Fruit fly (Drosophila melanogaster) whole organism, embryonic: ENCODE data around the gene CG46460.

Experiments
- CG10543 ChIP-seq: fragments of 200-800 bp; sonication (Bioruptor generic); optimal IDR thresholded peaks from 3 replicates; lab custom pipeline; 2017; ENCODE audit warnings: missing biosample characterization, mild to moderate bottlenecking, missing genetic modification characterization, moderate library complexity
- CG10979 ChIP-seq: fragments of 200-800 bp; sonication (Bioruptor generic); optimal IDR thresholded peaks from 2 replicates; lab custom pipeline; 2018; ENCODE audit warnings: missing biosample characterization, mild to moderate bottlenecking, missing genetic modification characterization, moderate library complexity
- CG12769 ChIP-seq: fragments of 200-800 bp; sonication (Bioruptor generic); optimal IDR thresholded peaks from 2 replicates; lab custom pipeline; 2019; ENCODE audit warnings: missing biosample characterization, mild to moderate bottlenecking, missing genetic modification characterization, moderate library complexity
- CG14860 ChIP-seq: fragments of 200-800 bp; sonication (Bioruptor generic); IDR thresholded peaks from 3 replicates; pipeline ENCODE4 v1.3.6; 2022; ENCODE audit warnings: missing biosample characterization, missing genetic modification characterization; ENCODE audit not compliant: partially characterized antibody
- CG1602 ChIP-seq: fragments of 200-800 bp; sonication (Bioruptor generic); optimal IDR thresholded peaks from 3 replicates; lab custom pipeline; 2016; ENCODE audit warnings: missing biosample characterization, missing genetic modification characterization
- CG17359 ChIP-seq: fragments of 200-800 bp; sonication (Bioruptor generic); optimal IDR thresholded peaks from 3 replicates; lab custom pipeline; 2018; ENCODE audit warnings: missing biosample characterization, mild to moderate bottlenecking, missing genetic modification characterization, moderate library complexity
- CG17385 ChIP-seq: fragments of 200-800 bp; sonication (Bioruptor generic); optimal IDR thresholded peaks from 3 replicates; lab custom pipeline; 2018; ENCODE audit warnings: missing biosample characterization, mild to moderate bottlenecking, missing genetic modification characterization
- CG17912 ChIP-seq: fragments of 200-800 bp; sonication (Bioruptor generic); optimal IDR thresholded peaks from 2 replicates; lab custom pipeline; 2018; ENCODE audit warnings: missing biosample characterization, mild to moderate bottlenecking, missing genetic modification characterization
- CG18262 ChIP-seq: fragments of 200-800 bp; optimal IDR thresholded peaks from 3 replicates; lab custom pipeline; 2019; ENCODE audit warnings: missing biosample characterization, mild to moderate bottlenecking, missing genetic modification characterization, moderate library complexity
- CG18619 ChIP-seq: fragments of 200-800 bp; sonication (Bioruptor generic); optimal IDR thresholded peaks from 3 replicates; lab custom pipeline; 2017; ENCODE audit warnings: missing biosample characterization, mild to moderate bottlenecking, missing genetic modification characterization
- CG18764 ChIP-seq: fragments of 200-800 bp; sonication (Bioruptor generic); optimal IDR thresholded peaks from 3 replicates; lab custom pipeline; 2016; ENCODE audit warnings: missing biosample characterization, missing genetic modification characterization
- CG2875 ChIP-seq: fragments of 200-800 bp; sonication (Bioruptor generic); optimal IDR thresholded peaks from 2 replicates; lab custom pipeline; 2017; ENCODE audit warnings: missing biosample characterization, mild to moderate bottlenecking, missing genetic modification characterization, missing genetic modification reagents
- CG3065 ChIP-seq: fragments of 200-800 bp; sonication (Bioruptor generic); optimal IDR thresholded peaks from 2 replicates; lab custom pipeline; 2016; ENCODE audit warnings: missing biosample characterization, missing genetic modification characterization
- CG31224 ChIP-seq: fragments of 200-800 bp; sonication (Bioruptor generic); IDR thresholded peaks from 2 replicates; pipeline ENCODE4 v1.3.6; 2022; ENCODE audit warnings: missing biosample characterization, missing genetic modification characterization
- CG31388 ChIP-seq: fragments of 200-800 bp; sonication (Bioruptor generic); optimal IDR thresholded peaks from 2 replicates; lab custom pipeline; 2016; ENCODE audit warnings: missing biosample characterization, missing genetic modification characterization
- CG3281 ChIP-seq: fragments of 200-800 bp; sonication (Bioruptor generic); optimal IDR thresholded peaks from 3 replicates; lab custom pipeline; 2017; ENCODE audit warnings: missing biosample characterization, mild to moderate bottlenecking, missing genetic modification characterization
- CG3726 ChIP-seq: fragments of 200-800 bp; sonication (Bioruptor generic); IDR thresholded peaks from 3 replicates; pipeline ENCODE4, ENCODE4 v1.3.6; 2022; ENCODE audit warnings: missing biosample characterization, missing genetic modification characterization
- CG4360 ChIP-seq: fragments of 200-800 bp; sonication (Bioruptor generic); IDR thresholded peaks from 2 replicates; pipeline ENCODE4 v1.3.6; 2022; ENCODE audit warnings: missing biosample characterization, missing genetic modification characterization
- CG6683 ChIP-seq: fragments of 200-800 bp; sonication (Bioruptor generic); optimal IDR thresholded peaks from 2 replicates; lab custom pipeline; 2017; ENCODE audit warnings: missing biosample characterization, mild to moderate bottlenecking, missing genetic modification characterization, missing genetic modification reagents
- CG6813 ChIP-seq: fragments of 200-800 bp; sonication (Bioruptor generic); optimal IDR thresholded peaks from 2 replicates; lab custom pipeline; 2017; ENCODE audit warnings: missing biosample characterization, missing genetic modification characterization, mild to moderate bottlenecking, moderate library complexity, missing genetic modification reagents
- CG6854 ChIP-seq: fragments of 200-800 bp; sonication (Bioruptor generic); optimal IDR thresholded peaks from 3 replicates; lab custom pipeline; 2017; ENCODE audit warnings: missing biosample characterization, mild to moderate bottlenecking, missing genetic modification characterization
- CG7372 ChIP-seq: fragments of 200-800 bp; sonication (Bioruptor generic); IDR thresholded peaks from 2 replicates; pipeline ENCODE4 v1.3.6; 2022; ENCODE audit warnings: missing biosample characterization, missing genetic modification characterization
- Dip3 ChIP-seq: fragments of 200-800 bp; sonication (Bioruptor generic); optimal IDR thresholded peaks from 3 replicates; lab custom pipeline; 2016; ENCODE audit warnings: missing biosample characterization, missing genetic modification characterization
- Ets97D ChIP-seq: fragments of 200-800 bp; sonication (Bioruptor generic); optimal IDR thresholded peaks from 3 replicates; lab custom pipeline; 2016; ENCODE audit warnings: missing biosample characterization, missing genetic modification characterization
- GATAe ChIP-seq: fragments of 200-800 bp; sonication (Bioruptor generic); conservative IDR thresholded peaks from 2 replicates; pipeline ENCODE4 v1.3.6; 2022; ENCODE audit warnings: missing biosample characterization, missing genetic modification characterization
- HLH3B ChIP-seq: fragments of 200-800 bp; sonication (Bioruptor generic); IDR thresholded peaks from 2 replicates; pipeline ENCODE4 v1.3.6; 2022; ENCODE audit warnings: missing biosample characterization, missing genetic modification characterization
- Hmx ChIP-seq: fragments of 200-800 bp; sonication (Bioruptor generic); optimal IDR thresholded peaks from 2 replicates; lab custom pipeline; 2016; ENCODE audit warnings: missing biosample characterization, missing genetic modification characterization
- Hr3 ChIP-seq: fragments of 200-800 bp; sonication (Bioruptor generic); optimal IDR thresholded peaks from 3 replicates; lab custom pipeline; 2016; ENCODE audit warnings: missing biosample characterization, missing genetic modification characterization
- NC2α ChIP-seq: fragments of 200-800 bp; sonication (Bioruptor generic); optimal IDR thresholded peaks from 2 replicates; lab custom pipeline; 2016; ENCODE audit warnings: missing biosample characterization, missing genetic modification characterization
- NFAT ChIP-seq: fragments of 200-800 bp; sonication (Bioruptor generic); IDR thresholded peaks from 2 replicates; pipeline ENCODE4 v1.3.6; 2022; ENCODE audit warnings: missing biosample characterization, missing genetic modification characterization
- NfI ChIP-seq: fragments of 200-800 bp; sonication (Bioruptor generic); optimal IDR thresholded peaks from 3 replicates; lab custom pipeline; 2018; ENCODE audit warnings: missing biosample characterization, mild to moderate bottlenecking, missing genetic modification characterization, moderate library complexity
- Sin3A ChIP-seq: fragments of >200 bp; optimal IDR thresholded peaks from 2 replicates; lab custom pipeline; 2018
- Tbp ChIP-seq: fragments of >200 bp; optimal IDR thresholded peaks from 2 replicates; lab custom pipeline; 2018; ENCODE audit warnings: missing biosample characterization, missing genetic modification characterization
- Vsx1 ChIP-seq: fragments of 200-800 bp; sonication (Bioruptor generic); optimal IDR thresholded peaks from 2 replicates; lab custom pipeline; 2017; ENCODE audit warnings: missing biosample characterization, mild to moderate bottlenecking, missing genetic modification characterization, missing genetic modification reagents
- ap ChIP-seq: fragments of 200-800 bp; sonication (Bioruptor generic); IDR thresholded peaks from 2 replicates; pipeline ENCODE4 v1.3.6; 2022; ENCODE audit warnings: missing biosample characterization, missing genetic modification characterization
- ato ChIP-seq: fragments of 200-800 bp; sonication (Bioruptor generic); IDR thresholded peaks from 2 replicates; pipeline ENCODE4 v1.3.6; 2022; ENCODE audit warnings: missing biosample characterization, missing genetic modification characterization; ENCODE audit not compliant: partially characterized antibody
- cato ChIP-seq: fragments of 200-800 bp; sonication (Bioruptor generic); optimal IDR thresholded peaks from 2 replicates; lab custom pipeline; 2016; ENCODE audit warnings: missing biosample characterization, missing genetic modification characterization, borderline replicate concordance
- cg ChIP-seq: fragments of 200-800 bp; sonication (Bioruptor generic); optimal IDR thresholded peaks from 3 replicates; lab custom pipeline; 2019; ENCODE audit warnings: missing biosample characterization, mild to moderate bottlenecking, missing genetic modification characterization, moderate library complexity
- crol ChIP-seq: fragments of 200-800 bp; sonication (Bioruptor generic); IDR thresholded peaks from 2 replicates; pipeline ENCODE4 v1.3.6; 2022; ENCODE audit warnings: missing biosample characterization, missing genetic modification characterization
- eyg ChIP-seq: fragments of 200-800 bp; sonication (Bioruptor generic); optimal IDR thresholded peaks from 3 replicates; lab custom pipeline; 2016; ENCODE audit warnings: missing biosample characterization, missing genetic modification characterization
- gsb-n ChIP-seq: fragments of 200-800 bp; sonication (Bioruptor generic); optimal IDR thresholded peaks from 3 replicates; lab custom pipeline; 2018; ENCODE audit warnings: missing biosample characterization, mild to moderate bottlenecking, missing genetic modification characterization
- ken ChIP-seq: fragments of 200-800 bp; sonication (Bioruptor generic); IDR thresholded peaks from 3 replicates; pipeline ENCODE4 v1.3.6; 2022; ENCODE audit warnings: missing biosample characterization, missing genetic modification characterization
- nerfin-2 ChIP-seq: fragments of 200-800 bp; sonication (Bioruptor generic); IDR thresholded peaks from 2 replicates; pipeline ENCODE4 v1.3.6; 2022; ENCODE audit warnings: missing biosample characterization, missing genetic modification characterization; ENCODE audit not compliant: partially characterized antibody
- pan ChIP-seq, 4 experiments: fragments of >200 bp in 3 of 4; fragments of 200-800 bp in 1 of 4; sonication (Bioruptor generic) in 1 of 4; optimal IDR thresholded peaks in 3 of 4; IDR thresholded peaks in 1 of 4; 2 replicates each; pipeline versions ENCODE4 v1.3.6 to Lab custom; 2017 to 2022; ENCODE audit warnings: missing biosample characterization in 2 of 4, missing genetic modification characterization in 2 of 4, mixed read lengths in 1 of 4
- pb ChIP-seq: fragments of 200-800 bp; sonication (Bioruptor generic); optimal IDR thresholded peaks from 3 replicates; lab custom pipeline; 2016; ENCODE audit warnings: missing biosample characterization, missing genetic modification characterization
- repo ChIP-seq: fragments of 200-800 bp; sonication (Bioruptor generic); optimal IDR thresholded peaks from 2 replicates; lab custom pipeline; 2016; ENCODE audit warnings: missing biosample characterization, missing genetic modification characterization
- scrt ChIP-seq: fragments of 200-800 bp; sonication (Bioruptor generic); optimal IDR thresholded peaks from 2 replicates; lab custom pipeline; 2018; ENCODE audit warnings: missing biosample characterization, mild to moderate bottlenecking, missing genetic modification characterization, moderate library complexity
- sens-2 ChIP-seq: fragments of 200-800 bp; sonication (Bioruptor generic); IDR thresholded peaks from 2 replicates; pipeline ENCODE4 v1.3.6; 2022; ENCODE audit warnings: missing biosample characterization, missing genetic modification characterization
- sob ChIP-seq: fragments of 200-800 bp; sonication (Bioruptor generic); IDR thresholded peaks from 2 replicates; pipeline ENCODE4 v1.3.6; 2022; ENCODE audit warnings: missing biosample characterization, missing genetic modification characterization
- stc ChIP-seq: fragments of 200-800 bp; sonication (Bioruptor generic); IDR thresholded peaks from 2 replicates; pipeline ENCODE4 v1.3.6; 2022; ENCODE audit warnings: missing biosample characterization, missing genetic modification characterization
- tup ChIP-seq: fragments of 200-800 bp; sonication (Bioruptor generic); optimal IDR thresholded peaks from 2 replicates; lab custom pipeline; 2016; ENCODE audit warnings: missing biosample characterization, mild to moderate bottlenecking, missing genetic modification characterization, moderate library complexity

Gene CG46460

dm6 chr3L:4227164-4227563 lies at the start of gene CG46460 (continued):
- TF ChIP-seq CG17359 (no peak), CG3065 (GFP tag; lab: Kevin White, UChicago) (no peak), repo (GFP tag; lab: Kevin White, UChicago) (peak; percentile 10), cato (GFP tag; lab: Kevin White, UChicago) (no peak), stc (GFP tag; lab: Robert Waterston, UW) (no peak), CG3726 (GFP tag; lab: Robert Waterston, UW) (no peak), cg (GFP tag; lab: Kevin White, UChicago) (peak; percentile 94), CG31388 (GFP tag; lab: Kevin White, UChicago) (no peak), pb (GFP tag; lab: Kevin White, UChicago) (no peak), Ets97D (GFP tag; lab: Kevin White, UChicago) (no peak), Sin3A (lab: Kevin White, UChicago) (no peak), Hr3 (GFP tag; lab: Kevin White, UChicago) (no peak), CG12769 (tag; lab: Kevin White, UChicago) (peak; percentile 19), CG2875 (GFP tag; lab: Kevin White, UChicago) (no peak), Vsx1 (GFP tag; lab: Kevin White, UChicago) (peak; percentile 26), sens-2 (GFP tag; lab: Robert Waterston, UW) (peak; percentile 31; the same call in 1 of the 2 replicates), CG3281 (GFP tag; lab: Kevin White, UChicago) (no peak), NfI (no peak), pan (optimal IDR thresholded peaks at IDR 0.05; lab: Kevin White, UChicago) (no peak), pan (GFP tag; optimal IDR thresholded peaks at IDR 0.05 in 1 of 2, IDR thresholded peaks at IDR 0.05 in 1 of 2) (no peak), CG31224 (GFP tag; lab: Robert Waterston, UW) (no peak), scrt (GFP tag; lab: Kevin White, UChicago) (no peak), Dip3 (GFP tag; lab: Kevin White, UChicago) (no peak), CG1602 (GFP tag; lab: Kevin White, UChicago) (no peak), CG14860 (GFP tag; lab: Robert Waterston, UW) (no peak), CG17912 (GFP tag; lab: Kevin White, UChicago) (no peak), CG6854 (no peak), nerfin-2 (GFP tag; lab: Robert Waterston, UW) (peak; percentile 35; the same call in 1 of the 2 replicates), CG7372 (GFP tag; lab: Robert Waterston, UW) (no peak), ato (no peak), Tbp (GFP tag; lab: Kevin White, UChicago) (no peak), NFAT (no peak), ap (GFP tag; lab: Robert Waterston, UW) (no peak), crol (GFP tag; lab: Robert Waterston, UW) (peak; percentile 57), tup (no peak), CG10979 (tag; lab: Kevin White, UChicago) (no peak), GATAe (GFP tag; lab: Robert Waterston, UW) (no peak), CG10543 (GFP tag; lab: Kevin White, UChicago) (peak; percentile 27), CG18619 (GFP tag; lab: Kevin White, UChicago) (no peak), NC2α (GFP tag; lab: Kevin White, UChicago) (peak; percentile 69), HLH3B (GFP tag; lab: Robert Waterston, UW) (no peak), CG6813 (GFP tag; lab: Kevin White, UChicago) (peak; percentile 19), gsb-n (tag; lab: Kevin White, UChicago) (no peak), CG4360 (peak; percentile 39; the same call in 1 of the 2 replicates), ken (no peak), eyg (GFP tag; lab: Kevin White, UChicago) (no peak), sob (GFP tag; lab: Robert Waterston, UW) (0 out of 2 replicates have a peak, but pooled peaks have one; percentile 13), CG6683 (GFP tag; lab: Kevin White, UChicago) (no peak), CG18262 (tag; lab: Kevin White, UChicago) (no peak), CG17385 (GFP tag; lab: Kevin White, UChicago) (no peak), Hmx (GFP tag; lab: Kevin White, UChicago) (no peak), CG18764 (GFP tag; lab: Kevin White, UChicago) (no peak)
